Worm (Caenorhabditis elegans) whole organism, L1 larva: ENCODE data around the gene F21C10.18.

Experiments used
- alr-1 ChIP-seq: fragments of 200-800 bp; sonication (Bioruptor generic); optimal IDR thresholded peaks from 2 replicates; lab custom pipeline; 2018; ENCODE audit warnings: borderline replicate concordance, mild to moderate bottlenecking, missing genetic modification characterization, missing compliant biosample characterization
- dpl-1 ChIP-seq, 3 experiments: fragments of 150-350 bp in 2 of 3; sonication (generic microtip) in 1 of 3; optimal IDR thresholded peaks; 2 replicates each; lab custom pipeline; 2014 to 2017; ENCODE audit warnings: missing biosample characterization in 3 of 3, missing genetic modification characterization in 3 of 3, missing genetic modification reagents in 3 of 3
- mdl-1 ChIP-seq, 2 experiments: fragments of 150-350 bp; optimal IDR thresholded peaks; 2 replicates each; lab custom pipeline; 2014 to 2017; ENCODE audit warnings: missing biosample characterization in 2 of 2, missing genetic modification characterization in 2 of 2, inconsistent platforms in 1 of 2
- nhr-11 ChIP-seq: fragments of 150-350 bp; optimal IDR thresholded peaks from 2 replicates; lab custom pipeline; 2014; ENCODE audit warnings: missing biosample characterization, missing genetic modification characterization
- nhr-12 ChIP-seq: sonication (generic microtip); optimal IDR thresholded peaks from 2 replicates; lab custom pipeline; 2017; ENCODE audit warnings: missing biosample characterization, missing genetic modification characterization
- ztf-11 ChIP-seq, 2 experiments: sonication (generic microtip); optimal IDR thresholded peaks; 2 replicates each; lab custom pipeline; 2016 to 2017; ENCODE audit warnings: missing genetic modification characterization in 2 of 2, missing biosample characterization in 1 of 2, missing compliant biosample characterization in 1 of 2

DNA sequence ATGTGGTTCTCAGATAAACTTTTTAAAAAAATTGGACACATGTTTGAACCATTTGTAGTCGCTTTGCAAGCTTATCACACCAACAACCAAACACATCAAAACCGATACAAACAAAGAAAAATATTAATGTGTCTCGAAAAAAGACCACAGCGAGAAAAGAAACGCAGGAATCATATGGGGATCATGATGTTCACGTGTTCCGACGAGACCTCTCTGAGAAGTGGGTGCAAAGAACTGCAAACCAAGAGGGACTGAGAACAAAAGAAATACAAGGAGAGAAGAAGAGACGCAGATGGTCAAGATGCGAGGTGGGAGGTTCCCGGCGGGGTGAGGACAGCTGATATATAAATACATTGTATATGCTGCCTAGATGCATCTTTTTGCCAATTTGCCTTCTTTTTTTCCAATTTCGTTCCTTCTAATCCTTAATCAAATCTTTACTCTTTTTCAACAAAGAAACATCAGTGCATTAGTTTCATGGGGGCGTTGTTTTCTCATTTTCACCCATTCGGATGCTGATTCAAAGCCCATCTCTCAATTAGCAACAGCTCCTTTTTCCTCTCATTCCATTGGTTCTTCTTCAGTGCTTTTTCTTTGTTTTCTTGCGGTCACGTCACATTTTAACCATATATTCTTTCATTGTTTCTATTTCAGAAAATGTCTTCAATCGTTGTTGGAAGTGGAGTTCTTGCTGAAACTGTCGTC lies 12.6 kb upstream of the F21C10.18 start, which contains the start of gene F21C10.10:
- no peak for TF ChIP-seq nhr-12 (tag; lab: Kevin White, UChicago)
- TF ChIP-seq dpl-1 (GFP tag; optimal IDR thresholded peaks at IDR 0.05; lab: Kevin White, UChicago), result peak; percentile 4 to 55 (median 46)
- TF ChIP-seq alr-1 (tag; lab: Kevin White, UChicago), result no peak
- TF ChIP-seq mdl-1 (tag; optimal IDR thresholded peaks at IDR 0.05; lab: Kevin White, UChicago), result peak in 1 of 2 experiments; percentile 98
- TF ChIP-seq ztf-11 (tag; optimal IDR thresholded peaks at IDR 0.05; lab: Kevin White, UChicago), result no peak
- TF ChIP-seq nhr-11 (tag; lab: Kevin White, UChicago), result peak; percentile 23
